Worm (Caenorhabditis elegans) whole organism, midembryonic: ENCODE measurements around the gene ZC196.4.

ENCODE experiments used
- cog-1 ChIP-seq: sonication (generic microtip); optimal IDR thresholded peaks from 2 replicates; lab custom pipeline; 2016; ENCODE audit warnings: missing genetic modification characterization, missing compliant biosample characterization
- klf-2 ChIP-seq: fragments of 200-800 bp; sonication (Bioruptor generic); conservative IDR thresholded peaks from 2 replicates; pipeline ENCODE4 v1.3.6; 2022; ENCODE audit warnings: missing genetic modification reagents, missing genetic modification characterization, missing compliant biosample characterization
- med-1 ChIP-seq: sonication (generic microtip); optimal IDR thresholded peaks from 2 replicates; lab custom pipeline; 2017; ENCODE audit warnings: missing genetic modification characterization, mild to moderate bottlenecking, missing compliant biosample characterization, antibody characterized with exemption, missing genetic modification reagents; ENCODE audit not compliant: insufficient read depth

ce11 chrV:8782112-8782511 lies 49.2 kb downstream of the ZC196.4 start:
- no peak for TF ChIP-seq klf-2 (GFP tag; lab: Robert Waterston, UW)
- no peak for TF ChIP-seq med-1 (GFP tag; lab: Kevin White, UChicago)
- TF ChIP-seq cog-1, result no peak
